Fruit fly (Drosophila melanogaster) whole organism, pupa: ENCODE results near the gene CG34140.

Experiments
- CG10348 ChIP-seq: fragments of 200-800 bp; sonication (Bioruptor generic); IDR thresholded peaks from 2 replicates; pipeline ENCODE4 v1.3.6; 2022; ENCODE audit warnings: missing biosample characterization, missing genetic modification characterization
- CG32121 ChIP-seq: fragments of 200-800 bp; sonication (Bioruptor generic); IDR thresholded peaks from 2 replicates; pipeline ENCODE4 v1.3.6; 2022; ENCODE audit warnings: missing biosample characterization, missing genetic modification characterization
- gl ChIP-seq: fragments of 200-800 bp; sonication (Bioruptor generic); optimal IDR thresholded peaks from 2 replicates; lab custom pipeline; 2018; ENCODE audit warnings: missing biosample characterization, mild to moderate bottlenecking, missing genetic modification characterization

dm6 chr3L:180262-180543 is 4.0 kb downstream of the CG34140 start:
- no peak for TF ChIP-seq gl (tag; lab: Kevin White, UChicago)
- TF ChIP-seq CG32121 (GFP tag; lab: Robert Waterston, UW), result no peak
- TF ChIP-seq CG10348, result no peak
